Fruit fly (Drosophila melanogaster): ENCODE measurements around the gene sgl.

- TF ChIP-seq CG11762 (GFP tag; optimal IDR thresholded peaks at IDR 0.05; ENCODE audit: insufficient read depth) (no peak), Hr39 (GFP tag; optimal IDR thresholded peaks at IDR 0.05) (no peak), CG3032 (tag; optimal IDR thresholded peaks at IDR 0.05) (no peak), Lpt (GFP tag; optimal IDR thresholded peaks at IDR 0.05) (no peak), Gug (GFP tag; IDR thresholded peaks at IDR 0.05) (no peak), CG11294 (GFP tag; IDR thresholded peaks at IDR 0.05) (0 out of 2 replicates have a peak, but pooled peaks have one; percentile 38), CG16779 (tag; optimal IDR thresholded peaks at IDR 0.05) (no peak), fd85E (GFP tag; optimal IDR thresholded peaks at IDR 0.05) (no peak), CG6276 (GFP tag; optimal IDR thresholded peaks at IDR 0.05) (peak; percentile 21), OdsH (GFP tag; optimal IDR thresholded peaks at IDR 0.05) (no peak), dac (GFP tag; optimal IDR thresholded peaks at IDR 0.05) (no peak)
Measured at dm6 chr3L:7003132-7003531, 38.6 kb upstream of the sgl start.

Measured in whole organism, prepupa.